Fruit fly (Drosophila melanogaster): ENCODE data around the gene CG42748.

Gene CG42748

DNA sequence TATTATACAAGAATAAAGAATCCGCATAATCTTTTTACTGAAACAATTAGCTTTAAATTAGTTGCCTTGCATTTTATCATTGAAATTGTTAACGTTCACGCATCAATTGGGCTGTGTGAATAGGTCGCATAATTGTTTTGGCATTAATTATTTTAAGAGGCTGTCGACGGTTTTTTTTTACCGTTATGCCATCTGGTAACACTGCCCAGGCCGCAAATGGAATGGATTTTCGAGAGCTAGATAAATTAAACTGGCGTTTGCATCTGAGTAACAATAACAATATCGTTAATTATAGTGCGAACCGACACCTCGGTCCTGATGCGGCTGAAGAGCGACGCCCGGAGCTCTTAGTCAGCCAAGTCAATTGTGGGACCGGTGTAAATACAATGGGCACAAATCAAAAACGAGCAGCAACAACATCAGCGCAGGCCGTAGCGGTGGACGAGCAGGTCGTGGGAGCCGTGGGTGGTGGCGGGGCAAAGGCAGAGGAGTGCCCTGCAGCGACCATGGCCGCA lies 9.3 kb upstream of the CG42748 start:
- TF ChIP-seq CG8319 (GFP tag; optimal IDR thresholded peaks at IDR 0.05) (no peak), CG3032 (tag; optimal IDR thresholded peaks at IDR 0.05) (no peak), cyc (GFP tag; optimal IDR thresholded peaks at IDR 0.05) (peak; percentile 23), Ets21C (GFP tag; optimal IDR thresholded peaks at IDR 0.05) (peak; percentile 6), Eip78C (GFP tag) (peak; percentile 62), svp (GFP tag) (peak; percentile 84), CG6854 (GFP tag; optimal IDR thresholded peaks at IDR 0.05) (peak; percentile 37), Sox14 (GFP tag; optimal IDR thresholded peaks at IDR 0.05) (peak; percentile 16), Lpt (GFP tag; optimal IDR thresholded peaks at IDR 0.05) (no peak), topi (GFP tag; optimal IDR thresholded peaks at IDR 0.05) (peak; percentile 10), CG31627 (GFP tag; optimal IDR thresholded peaks at IDR 0.05) (peak; percentile 34), OdsH (GFP tag; optimal IDR thresholded peaks at IDR 0.05) (peak; percentile 17), lz (GFP tag; optimal IDR thresholded peaks at IDR 0.05) (peak; percentile 34), CG11902 (GFP tag; optimal IDR thresholded peaks at IDR 0.05) (peak; percentile 0), Hr39 (GFP tag; optimal IDR thresholded peaks at IDR 0.05) (peak; percentile 35), CG34406 (GFP tag; optimal IDR thresholded peaks at IDR 0.05) (peak; percentile 1), esn (GFP tag; optimal IDR thresholded peaks at IDR 0.05) (no peak), pdm3 (GFP tag; optimal IDR thresholded peaks at IDR 0.05) (peak; percentile 7)

dm6 chr2L:22129581-22130300 lies 1.3 kb upstream of the CG42748 start, which contains the start of gene CycK:
CycK (minus strand) TSS chr2L:22130142.
- TF ChIP-seq CG6792 (GFP tag; optimal IDR thresholded peaks at IDR 0.05) (no peak), topi (GFP tag; optimal IDR thresholded peaks at IDR 0.05) (peak; percentile 10), CG3032 (tag; optimal IDR thresholded peaks at IDR 0.05) (peak; percentile 3), Ets21C (GFP tag; optimal IDR thresholded peaks at IDR 0.05) (peak; percentile 37), vri (GFP tag; optimal IDR thresholded peaks at IDR 0.05) (no peak), Eip93F (GFP tag; optimal IDR thresholded peaks at IDR 0.05) (no peak), CG11902 (GFP tag; optimal IDR thresholded peaks at IDR 0.05) (no peak), CG11294 (GFP tag; IDR thresholded peaks at IDR 0.05) (no peak), Hr4 (GFP tag; optimal IDR thresholded peaks at IDR 0.05) (peak; percentile 25), eg (GFP tag; IDR thresholded peaks at IDR 0.05) (no peak), CG10631 (GFP tag; optimal IDR thresholded peaks at IDR 0.05) (peak; percentile 1), CG10669 (GFP tag; optimal IDR thresholded peaks at IDR 0.05) (no peak), CG8632 (GFP tag; optimal IDR thresholded peaks at IDR 0.05) (no peak), CG3919 (GFP tag; optimal IDR thresholded peaks at IDR 0.05) (no peak), fkh (GFP tag; optimal IDR thresholded peaks at IDR 0.05) (peak; percentile 10), ss (GFP tag; optimal IDR thresholded peaks at IDR 0.05) (peak in 1 of 2 experiments; percentile 10), CG7368 (GFP tag; optimal IDR thresholded peaks at IDR 0.05) (no peak), svp (GFP tag) (peak; percentile 55), salr (GFP tag; optimal IDR thresholded peaks at IDR 0.05) (no peak), Sox14 (GFP tag; optimal IDR thresholded peaks at IDR 0.05) (peak; percentile 56), OdsH (GFP tag; optimal IDR thresholded peaks at IDR 0.05) (peak; percentile 4), lz (GFP tag; optimal IDR thresholded peaks at IDR 0.05) (peak; percentile 18), CG6808 (GFP tag; optimal IDR thresholded peaks at IDR 0.05) (no peak), achi (GFP tag; optimal IDR thresholded peaks at IDR 0.05) (peak; percentile 15), CG34406 (GFP tag; optimal IDR thresholded peaks at IDR 0.05) (no peak), CG4318 (GFP tag; optimal IDR thresholded peaks at IDR 0.05) (no peak), CG31627 (GFP tag; optimal IDR thresholded peaks at IDR 0.05) (peak; percentile 30), pdm3 (GFP tag; optimal IDR thresholded peaks at IDR 0.05) (no peak), CG6276 (GFP tag; optimal IDR thresholded peaks at IDR 0.05) (no peak), Smox (GFP tag; optimal IDR thresholded peaks at IDR 0.05) (peak; percentile 20), Eip75B (GFP tag; optimal IDR thresholded peaks at IDR 0.05) (no peak), Eip78C (GFP tag) (peak; percentile 60), CG6854 (GFP tag; optimal IDR thresholded peaks at IDR 0.05) (no peak), Gug (GFP tag; IDR thresholded peaks at IDR 0.05) (no peak), cyc (GFP tag; optimal IDR thresholded peaks at IDR 0.05) (peak; percentile 14), fd59A (GFP tag; optimal IDR thresholded peaks at IDR 0.05) (no peak), CG32006 (GFP tag; optimal IDR thresholded peaks at IDR 0.05) (peak; percentile 34), Ets96B (tag; optimal IDR thresholded peaks at IDR 0.05) (no peak), Hr39 (GFP tag; optimal IDR thresholded peaks at IDR 0.05) (peak; percentile 33), CG8119 (GFP tag; IDR thresholded peaks at IDR 0.05) (no peak), Lpt (GFP tag; optimal IDR thresholded peaks at IDR 0.05) (no peak), fd85E (GFP tag; optimal IDR thresholded peaks at IDR 0.05) (no peak), spab (GFP tag; optimal IDR thresholded peaks at IDR 0.05) (no peak), Blimp-1 (GFP tag; optimal IDR thresholded peaks at IDR 0.05) (no peak)
